Worm (Caenorhabditis elegans) whole organism, L4 larva: ENCODE measurements around the gene mrpl-22.
A peak's percentile ranks its signal among the peaks of the same experiment; 100 is the strongest.

Source experiments
- F49E8.2 ChIP-seq: sonication (generic microtip); optimal IDR thresholded peaks from 2 replicates; lab custom pipeline; 2016; ENCODE audit warnings: missing compliant biosample characterization, mild to moderate bottlenecking, missing genetic modification characterization, borderline replicate concordance
- ZK546.5 ChIP-seq, 2 experiments: sonication (generic microtip); optimal IDR thresholded peaks; 2 replicates each; lab custom pipeline; 2017; ENCODE audit warnings: missing biosample characterization in 2 of 2, missing genetic modification characterization in 2 of 2
- ceh-28 ChIP-seq: fragments of 150-350 bp; optimal IDR thresholded peaks from 2 replicates; lab custom pipeline; 2014; ENCODE audit warnings: missing biosample characterization, missing genetic modification reagents, missing genetic modification characterization
- fkh-10 ChIP-seq: fragments of 150-350 bp; optimal IDR thresholded peaks from 2 replicates; lab custom pipeline; 2014; ENCODE audit warnings: missing biosample characterization, missing genetic modification reagents, missing genetic modification characterization
- fos-1 ChIP-seq: fragments of 150-350 bp; optimal IDR thresholded peaks from 2 replicates; lab custom pipeline; 2014; ENCODE audit warnings: missing biosample characterization, missing genetic modification characterization
- gei-8 ChIP-seq: fragments of 200-800 bp; sonication (Bioruptor generic); optimal IDR thresholded peaks from 2 replicates; lab custom pipeline; 2018; ENCODE audit warnings: mild to moderate bottlenecking, missing genetic modification characterization, missing compliant biosample characterization
- jun-1 ChIP-seq: fragments of 150-350 bp; optimal IDR thresholded peaks from 2 replicates; lab custom pipeline; 2014; ENCODE audit warnings: missing biosample characterization, missing genetic modification reagents, missing genetic modification characterization
- lin-15B ChIP-seq: fragments of 150-350 bp; sonication (generic microtip); optimal IDR thresholded peaks from 3 replicates; lab custom pipeline; 2014; ENCODE audit warnings: missing biosample characterization, missing genetic modification characterization
- pqm-1 ChIP-seq: sonication (generic microtip); optimal IDR thresholded peaks from 2 replicates; lab custom pipeline; 2017; ENCODE audit warnings: missing biosample characterization, missing genetic modification characterization
- unc-39 ChIP-seq: sonication (generic microtip); optimal IDR thresholded peaks from 2 replicates; lab custom pipeline; 2017; ENCODE audit warnings: missing biosample characterization, missing genetic modification characterization
- unc-62 ChIP-seq, 3 experiments: fragments of 150-350 bp in 1 of 3; sonication (generic microtip); optimal IDR thresholded peaks in 2 of 3; peaks in 1 of 3; 1 replicate in 1 of 3; 2 replicates in 2 of 3; lab custom pipeline; 2014 to 2017; ENCODE audit warnings: missing biosample characterization in 3 of 3, missing genetic modification characterization in 3 of 3, missing genetic modification reagents in 3 of 3, missing genotype in 1 of 3
- ztf-11 ChIP-seq: fragments of 150-350 bp; optimal IDR thresholded peaks from 2 replicates; lab custom pipeline; 2014; ENCODE audit warnings: missing biosample characterization, missing genetic modification characterization
- ztf-7 ChIP-seq: fragments of 150-350 bp; optimal IDR thresholded peaks from 2 replicates; lab custom pipeline; 2014; ENCODE audit warnings: missing biosample characterization, missing genetic modification characterization

DNA sequence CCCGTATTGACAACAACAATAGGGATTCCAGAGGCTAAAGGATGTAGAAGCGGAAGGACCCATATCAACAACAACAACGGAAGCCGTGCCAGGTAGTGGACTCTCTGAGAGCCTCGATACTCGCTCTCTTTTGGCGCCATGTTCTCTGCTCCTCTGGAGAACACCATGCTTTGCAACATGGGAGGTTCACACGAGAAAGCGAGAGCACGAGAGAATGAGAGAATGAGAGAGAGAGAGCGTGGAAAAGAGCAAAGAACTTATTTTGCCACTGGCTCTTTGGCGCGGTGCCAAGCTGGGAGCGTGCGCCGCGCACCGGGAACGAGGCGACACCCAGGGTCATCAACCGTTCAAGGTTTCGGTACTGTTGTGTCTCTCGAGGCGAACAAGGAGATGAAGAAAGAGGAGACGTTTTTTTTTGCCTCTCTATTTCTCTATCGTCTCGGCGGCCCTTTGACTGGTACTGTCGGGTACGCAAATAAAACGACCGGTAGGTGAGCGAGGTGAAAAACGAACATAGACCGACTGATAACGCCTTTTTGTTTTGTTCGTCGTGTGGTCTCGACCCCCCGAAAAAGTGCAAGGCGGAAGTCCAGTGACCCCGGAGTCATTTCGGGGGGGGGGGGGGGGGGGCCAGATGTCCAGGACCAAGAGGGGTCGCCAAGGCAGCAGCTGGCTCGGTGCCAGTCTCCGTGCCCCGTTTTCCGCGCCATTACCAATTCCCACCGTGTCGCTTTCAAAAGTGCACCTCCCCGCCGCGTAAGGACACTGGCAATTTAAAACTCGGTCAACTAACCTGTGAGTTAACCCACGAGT is 17.5 kb downstream of the mrpl-22 start, which contains the start of gene Y39A1A.10:
- TF ChIP-seq jun-1 (no peak), ztf-7 (tag; lab: Kevin White, UChicago) (no peak), ZK546.5 (tag; optimal IDR thresholded peaks at IDR 0.05; lab: Kevin White, UChicago) (no peak), fos-1 (tag; lab: Kevin White, UChicago) (no peak), lin-15B (tag; lab: Kevin White, UChicago) (no peak), ztf-11 (tag; lab: Kevin White, UChicago) (no peak), ceh-28 (tag; lab: Kevin White, UChicago) (peak; percentile 28), F49E8.2 (tag; lab: Kevin White, UChicago) (no peak), pqm-1 (tag; lab: Kevin White, UChicago) (no peak), fkh-10 (GFP tag; lab: Kevin White, UChicago) (peak; percentile 67), gei-8 (GFP tag; lab: Kevin White, UChicago) (no peak), unc-39 (tag; lab: Kevin White, UChicago) (no peak), unc-62 (GFP tag; optimal IDR thresholded peaks at IDR 0.05 in 1 of 2; lab: Kevin White, UChicago) (no peak), unc-62 (tag; optimal IDR thresholded peaks at IDR 0.05; lab: Kevin White, UChicago) (no peak)
